Fruit fly (Drosophila melanogaster) whole organism: ENCODE measurements around the gene Ctr1A.

Experiments used
- CG8478 ChIP-seq: fragments of >200 bp; optimal IDR thresholded peaks from 2 replicates; lab custom pipeline; 2018; ENCODE audit warnings: inconsistent platforms
- Dll ChIP-seq: fragments of >200 bp; optimal IDR thresholded peaks from 2 replicates; lab custom pipeline; 2017
- EcR ChIP-seq, 2 experiments: fragments of >200 bp; optimal IDR thresholded peaks; 2 replicates each; lab custom pipeline; 2017; ENCODE audit warnings: missing biosample characterization in 2 of 2, missing genetic modification characterization in 2 of 2, missing genetic modification reagents in 2 of 2
- pan ChIP-seq: fragments of >200 bp; optimal IDR thresholded peaks from 2 replicates; lab custom pipeline; 2017
- psq ChIP-seq: fragments of >200 bp; optimal IDR thresholded peaks from 2 replicates; lab custom pipeline; 2017
- usp ChIP-seq: fragments of >200 bp; optimal IDR thresholded peaks from 2 replicates; lab custom pipeline; 2017; ENCODE audit warnings: missing biosample characterization, missing genetic modification characterization, mixed read lengths

Gene Ctr1A

DNA sequence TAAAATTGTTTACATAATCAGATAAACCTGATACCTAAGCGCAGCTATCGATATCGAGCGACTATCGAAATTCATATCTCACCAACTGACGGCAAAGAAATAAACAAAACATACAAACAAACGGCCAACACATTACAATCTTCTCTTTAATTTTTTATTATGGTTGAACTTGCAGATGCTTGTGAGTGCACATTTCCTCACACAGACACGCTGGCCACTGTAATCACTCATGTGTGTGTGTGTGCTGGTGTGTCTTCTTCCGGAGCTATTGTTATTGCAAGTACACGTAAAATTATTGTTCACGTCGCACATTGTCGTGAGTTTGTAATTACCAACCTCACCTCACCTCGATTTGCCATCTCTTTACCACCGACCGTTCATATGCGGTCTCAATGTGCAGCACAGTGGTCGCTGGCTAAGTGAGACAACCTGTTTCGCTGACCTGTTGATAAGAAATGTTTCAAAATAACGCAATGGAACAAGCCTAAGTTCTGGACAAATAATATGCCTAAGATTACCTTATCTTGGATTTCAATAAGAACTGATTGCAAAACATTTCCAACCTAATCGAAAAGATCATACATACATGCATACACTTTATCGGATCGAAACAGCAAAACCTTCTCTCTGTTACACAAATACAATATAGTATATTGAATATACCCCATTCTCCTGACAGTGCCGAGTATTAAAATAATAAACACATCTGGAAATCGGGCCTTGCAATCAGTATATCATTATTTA lies 43.8 kb downstream of the Ctr1A start:
- no peak for TF ChIP-seq usp (GFP tag; lab: Kevin White, UChicago)
- no peak for TF ChIP-seq pan (lab: Kevin White, UChicago)
- TF ChIP-seq psq = no peak
- TF ChIP-seq CG8478 = no peak
- TF ChIP-seq Dll (lab: Kevin White, UChicago) = no peak
- TF ChIP-seq EcR (GFP tag; optimal IDR thresholded peaks at IDR 0.05; lab: Kevin White, UChicago) = no peak

DNA sequence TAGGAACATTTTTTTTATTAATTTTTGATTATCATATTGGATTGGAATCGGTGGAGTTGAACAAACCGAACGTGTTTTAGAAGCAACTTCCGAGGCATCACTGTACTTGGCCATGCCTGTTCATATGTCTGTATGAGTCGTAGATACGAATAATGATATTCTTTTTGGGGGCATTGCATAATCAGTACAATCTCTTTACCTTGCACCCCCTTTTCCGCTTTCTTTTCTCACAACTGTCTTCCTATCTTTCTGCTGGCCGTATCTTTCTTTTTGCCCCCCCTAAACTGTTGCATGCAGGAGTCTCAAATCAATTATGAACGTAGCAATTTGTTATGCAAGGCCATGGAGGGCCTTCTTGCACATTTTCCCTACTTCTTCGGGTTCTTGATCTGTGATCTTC lies 44.4 kb downstream of the Ctr1A start:
- peak in 1 of 2 experiments; percentile 9 for TF ChIP-seq EcR (GFP tag; optimal IDR thresholded peaks at IDR 0.05; lab: Kevin White, UChicago)
- TF ChIP-seq psq = no peak

DNA sequence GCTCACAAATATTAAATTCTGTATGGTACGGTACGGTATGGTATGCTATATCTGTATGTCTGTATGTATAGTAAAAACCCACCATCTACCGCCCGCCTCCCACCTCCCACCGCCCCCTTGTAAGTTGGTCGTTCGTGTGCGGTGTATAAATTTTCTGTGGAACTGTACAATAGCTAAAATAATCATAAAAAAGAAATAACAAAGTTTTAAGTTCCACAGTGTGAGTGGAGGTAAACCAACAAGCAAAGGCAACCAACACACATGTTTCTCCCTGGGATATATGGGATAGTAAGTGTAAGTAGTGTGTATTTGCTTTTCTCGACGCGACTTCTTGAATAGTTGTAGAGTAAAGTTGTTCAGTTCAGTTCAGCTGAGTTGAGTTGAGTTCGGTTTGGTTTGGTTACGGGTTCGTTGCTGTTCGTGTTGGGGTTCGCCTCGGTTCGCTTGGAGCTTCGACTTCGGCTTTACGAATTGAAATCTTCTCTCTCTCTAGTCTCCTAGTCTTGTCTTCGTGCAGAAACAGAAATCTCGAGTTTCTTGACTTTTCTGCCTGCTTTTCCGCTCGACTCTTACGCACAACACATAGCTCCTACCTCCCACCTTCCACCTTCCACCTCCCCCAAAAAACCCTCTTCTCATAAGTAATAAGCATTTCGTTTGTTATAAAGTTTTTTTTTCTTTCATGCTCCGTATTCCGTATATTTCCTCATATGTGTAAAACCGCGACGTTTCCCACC lies 45.3 kb downstream of the Ctr1A start:
- TF ChIP-seq EcR (GFP tag; optimal IDR thresholded peaks at IDR 0.05; lab: Kevin White, UChicago) = peak in 1 of 2 experiments; percentile 59
- TF ChIP-seq Dll (lab: Kevin White, UChicago) = no peak

DNA sequence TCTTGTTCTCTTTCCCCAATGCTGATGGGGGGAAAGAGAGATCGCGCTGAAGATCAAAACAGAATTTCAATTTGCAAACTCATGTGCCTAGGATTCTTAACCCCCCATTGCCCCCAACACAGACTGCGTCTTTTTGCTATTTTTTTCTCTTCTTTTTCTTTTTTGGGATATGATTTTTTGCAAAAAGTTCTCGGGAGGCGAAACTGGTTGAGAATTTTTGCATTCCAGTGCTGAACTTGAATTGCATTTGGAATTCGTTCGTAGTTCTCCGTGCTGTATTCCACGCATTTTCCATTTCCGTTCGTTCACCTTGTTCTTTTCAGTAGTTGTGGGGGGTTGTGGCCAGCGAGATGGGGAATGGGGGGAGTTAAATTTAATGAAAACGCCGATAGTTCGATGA lies 46.7 kb downstream of the Ctr1A start:
- TF ChIP-seq EcR (GFP tag; optimal IDR thresholded peaks at IDR 0.05; lab: Kevin White, UChicago) = peak in 1 of 2 experiments; percentile 76
- TF ChIP-seq CG8478 = no peak
- TF ChIP-seq Dll (lab: Kevin White, UChicago) = no peak
- TF ChIP-seq usp (GFP tag; lab: Kevin White, UChicago) = no peak

DNA sequence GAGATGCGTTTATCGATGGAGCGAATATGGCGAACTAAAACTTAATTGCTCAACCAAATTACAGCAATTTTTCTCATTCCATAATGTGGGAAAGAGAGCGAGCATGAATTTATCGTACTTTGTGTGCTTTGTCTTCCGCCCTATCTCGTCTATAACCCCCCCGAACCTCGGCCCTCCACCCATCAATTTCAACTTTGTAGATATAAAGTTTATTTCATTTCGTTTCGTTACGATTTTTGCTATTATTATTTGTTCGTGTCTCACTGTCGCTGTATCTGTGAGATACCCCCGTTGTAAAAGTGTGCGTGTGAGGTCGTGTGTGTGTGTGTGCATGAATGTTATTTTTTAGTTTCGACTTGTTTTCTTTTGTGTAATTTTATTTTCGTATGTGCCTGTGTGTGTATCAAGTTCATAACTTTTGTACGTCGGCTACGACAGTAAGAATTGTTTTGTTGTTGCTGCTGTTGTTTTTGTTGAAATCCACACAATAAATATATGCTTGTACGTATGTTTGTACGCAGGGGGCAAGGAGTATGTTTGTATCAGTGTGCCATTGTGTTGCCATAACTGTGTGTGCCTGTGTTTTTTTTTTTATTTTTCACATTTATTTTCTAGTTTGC lies 47.2 kb downstream of the Ctr1A start:
- TF ChIP-seq pan (lab: Kevin White, UChicago) (no peak), psq (no peak), CG8478 (no peak), usp (GFP tag; lab: Kevin White, UChicago) (no peak), Dll (lab: Kevin White, UChicago) (no peak), EcR (GFP tag; optimal IDR thresholded peaks at IDR 0.05; lab: Kevin White, UChicago) (no peak)

DNA sequence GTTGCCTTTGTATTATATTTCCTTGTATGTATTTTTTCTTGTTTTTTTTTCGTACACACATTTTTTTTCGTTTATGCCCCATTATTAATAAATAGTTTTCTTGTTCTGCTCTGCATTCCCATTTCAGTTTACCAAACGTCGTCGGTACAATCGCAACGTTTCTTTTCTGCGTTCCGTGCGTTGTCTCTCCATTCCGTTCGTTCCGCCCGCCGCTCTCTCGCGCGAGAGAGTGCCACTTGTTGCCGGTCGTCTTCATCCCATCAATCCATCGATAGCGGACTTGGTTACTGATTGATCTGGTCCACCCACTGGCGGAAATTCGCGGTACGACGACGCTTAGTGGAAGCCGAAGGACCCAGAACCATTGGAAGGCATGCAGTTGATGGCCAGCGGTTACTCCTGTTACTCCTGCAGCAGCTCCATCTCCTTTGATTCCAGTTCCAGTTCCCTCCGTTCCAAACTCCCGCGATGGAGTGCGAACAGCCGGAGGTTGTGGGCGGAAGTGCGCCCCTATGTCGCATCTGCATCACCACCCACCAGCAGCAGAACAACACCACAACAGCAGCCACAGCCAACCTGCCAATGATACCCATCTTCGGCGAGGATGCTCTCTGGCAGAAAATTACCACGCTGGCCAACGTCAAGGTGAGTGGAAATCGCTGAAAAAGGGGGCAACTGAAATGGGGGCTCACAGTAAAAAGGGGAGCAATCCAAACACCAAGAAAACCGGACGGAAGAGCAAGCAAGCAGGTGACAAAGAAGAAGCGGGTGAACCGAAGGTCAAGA lies 48.0 kb downstream of the Ctr1A start:
- TF ChIP-seq CG8478 (no peak), EcR (GFP tag; optimal IDR thresholded peaks at IDR 0.05; lab: Kevin White, UChicago) (no peak), psq (no peak), Dll (lab: Kevin White, UChicago) (no peak)

dm6 chrX:6710258-6710657 lies 48.8 kb downstream of the Ctr1A start:
- TF ChIP-seq Dll (lab: Kevin White, UChicago) = no peak
- no peak for TF ChIP-seq EcR (GFP tag; optimal IDR thresholded peaks at IDR 0.05; lab: Kevin White, UChicago)
- no peak for TF ChIP-seq pan (lab: Kevin White, UChicago)
- TF ChIP-seq usp (GFP tag; lab: Kevin White, UChicago) = no peak
- TF ChIP-seq psq = no peak
- TF ChIP-seq CG8478 = no peak

dm6 chrX:6710665-6711064 lies 49.2 kb downstream of the Ctr1A start:
- TF ChIP-seq CG8478 (no peak), Dll (lab: Kevin White, UChicago) (no peak), psq (no peak), pan (lab: Kevin White, UChicago) (no peak), usp (GFP tag; lab: Kevin White, UChicago) (no peak), EcR (GFP tag; optimal IDR thresholded peaks at IDR 0.05; lab: Kevin White, UChicago) (no peak)

DNA sequence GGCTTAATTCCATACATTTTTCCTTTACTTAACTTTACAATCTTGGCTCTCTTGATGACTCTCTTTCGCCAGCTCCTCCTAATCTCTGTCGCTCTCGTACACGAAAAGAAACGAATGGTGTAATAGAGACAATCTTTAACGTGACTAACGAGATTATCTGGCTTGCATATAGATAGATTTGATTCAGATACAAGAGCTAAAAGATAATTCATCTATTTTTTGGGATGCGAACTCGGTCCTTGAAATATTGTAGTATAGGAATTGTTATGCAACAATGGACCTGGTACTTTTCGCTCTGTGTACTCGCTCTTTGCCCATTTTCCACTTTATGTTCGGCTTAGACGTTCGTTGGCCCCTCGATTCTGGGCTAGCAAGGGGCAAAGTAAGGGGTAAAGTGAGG lies 49.8 kb downstream of the Ctr1A start:
- no peak for TF ChIP-seq pan (lab: Kevin White, UChicago)
- TF ChIP-seq Dll (lab: Kevin White, UChicago) = no peak
- no peak for TF ChIP-seq usp (GFP tag; lab: Kevin White, UChicago)
- no peak for TF ChIP-seq psq
- TF ChIP-seq CG8478 = no peak
- no peak for TF ChIP-seq EcR (GFP tag; optimal IDR thresholded peaks at IDR 0.05; lab: Kevin White, UChicago)

- no peak for TF ChIP-seq usp (GFP tag; lab: Kevin White, UChicago)
Observed at dm6 chrX:6716170-6716569, 54.7 kb downstream of the Ctr1A start.
